Fruit fly (Drosophila melanogaster) whole organism, embryonic: ENCODE measurements around the gene SKIP.

Source experiments
- Abd-B ChIP-seq: fragments of 200-800 bp; sonication (Bioruptor generic); optimal IDR thresholded peaks from 2 replicates; lab custom pipeline; 2018; ENCODE audit warnings: missing biosample characterization, mild to moderate bottlenecking, missing genetic modification characterization, moderate library complexity
- Atf6 ChIP-seq: fragments of 200-800 bp; sonication (Bioruptor generic); IDR thresholded peaks from 2 replicates; pipeline ENCODE4 v1.3.6; 2022; ENCODE audit warnings: missing biosample characterization, missing genetic modification characterization
- C15 ChIP-seq: fragments of 200-800 bp; sonication (Bioruptor generic); IDR thresholded peaks from 3 replicates; pipeline ENCODE4 v1.3.6; 2022; ENCODE audit warnings: missing biosample characterization, missing genetic modification characterization
- CG10267 ChIP-seq: fragments of 200-800 bp; sonication (Bioruptor generic); optimal IDR thresholded peaks from 2 replicates; lab custom pipeline; 2018; ENCODE audit warnings: missing biosample characterization, mild to moderate bottlenecking, missing genetic modification characterization, moderate library complexity
- CG10321 ChIP-seq: fragments of 200-800 bp; sonication (Bioruptor generic); IDR thresholded peaks from 2 replicates; pipeline ENCODE4 v1.3.6; 2022; ENCODE audit warnings: missing biosample characterization, missing genetic modification characterization
- CG10565 ChIP-seq: fragments of 200-800 bp; sonication (Bioruptor generic); optimal IDR thresholded peaks from 3 replicates; lab custom pipeline; 2016; ENCODE audit warnings: missing biosample characterization, mild to moderate bottlenecking, missing genetic modification characterization
- CG12299 ChIP-seq: fragments of 200-800 bp; sonication (Bioruptor generic); optimal IDR thresholded peaks from 2 replicates; lab custom pipeline; 2018; ENCODE audit warnings: missing biosample characterization, mild to moderate bottlenecking, missing genetic modification characterization
- CG13287 ChIP-seq: fragments of 200-800 bp; sonication (Bioruptor generic); IDR thresholded peaks from 2 replicates; pipeline ENCODE4 v1.3.6; 2022; ENCODE audit warnings: missing biosample characterization, missing genetic modification characterization; ENCODE audit not compliant: partially characterized antibody
- CG14710 ChIP-seq: fragments of 200-800 bp; sonication (Bioruptor generic); optimal IDR thresholded peaks from 3 replicates; lab custom pipeline; 2019; ENCODE audit warnings: missing biosample characterization, mild to moderate bottlenecking, missing genetic modification characterization, moderate library complexity
- CG15514 ChIP-seq: fragments of 200-800 bp; sonication (Bioruptor generic); optimal IDR thresholded peaks from 3 replicates; lab custom pipeline; 2017; ENCODE audit warnings: missing biosample characterization, missing genetic modification characterization, mild to moderate bottlenecking, moderate library complexity, missing genetic modification reagents
- CG1602 ChIP-seq: fragments of 200-800 bp; sonication (Bioruptor generic); optimal IDR thresholded peaks from 3 replicates; lab custom pipeline; 2016; ENCODE audit warnings: missing biosample characterization, missing genetic modification characterization
- CG2678 ChIP-seq: fragments of 200-800 bp; sonication (Bioruptor generic); optimal IDR thresholded peaks from 3 replicates; lab custom pipeline; 2019; ENCODE audit warnings: missing biosample characterization, mild to moderate bottlenecking, missing genetic modification characterization, moderate library complexity
- CG2889 ChIP-seq: fragments of 200-800 bp; sonication (Bioruptor generic); IDR thresholded peaks from 3 replicates; pipeline ENCODE4 v1.3.6; 2022; ENCODE audit warnings: missing biosample characterization, missing genetic modification characterization
- CG32772 ChIP-seq: fragments of 200-800 bp; sonication (Bioruptor generic); IDR thresholded peaks from 2 replicates; pipeline ENCODE4 v1.3.6; 2022; ENCODE audit warnings: missing biosample characterization, missing genetic modification characterization
- CG3407 ChIP-seq: fragments of 200-800 bp; sonication (Bioruptor generic); optimal IDR thresholded peaks from 2 replicates; lab custom pipeline; 2018; ENCODE audit warnings: missing biosample characterization, mild to moderate bottlenecking, missing genetic modification characterization
- CG42726 ChIP-seq: fragments of 200-800 bp; sonication (Bioruptor generic); IDR thresholded peaks from 2 replicates; pipeline ENCODE4 v1.3.6; 2022; ENCODE audit warnings: missing biosample characterization, missing genetic modification characterization; ENCODE audit not compliant: partially characterized antibody
- CG5245 ChIP-seq: fragments of 200-800 bp; sonication (Bioruptor generic); optimal IDR thresholded peaks from 3 replicates; lab custom pipeline; 2016; ENCODE audit warnings: missing biosample characterization, missing genetic modification characterization
- CG6272 ChIP-seq: fragments of 200-800 bp; sonication (Bioruptor generic); IDR thresholded peaks from 2 replicates; pipeline ENCODE4 v1.3.6; 2022; ENCODE audit warnings: missing biosample characterization, missing genetic modification characterization
- CG6765 ChIP-seq: fragments of 200-800 bp; sonication (Bioruptor generic); optimal IDR thresholded peaks from 3 replicates; lab custom pipeline; 2017; ENCODE audit warnings: missing biosample characterization, mild to moderate bottlenecking, missing genetic modification characterization
- CG8281 ChIP-seq: fragments of 200-800 bp; sonication (Bioruptor generic); optimal IDR thresholded peaks from 2 replicates; lab custom pipeline; 2018; ENCODE audit warnings: missing biosample characterization, mild to moderate bottlenecking, missing genetic modification characterization, moderate library complexity
- CG8388 ChIP-seq: fragments of 200-800 bp; sonication (Bioruptor generic); optimal IDR thresholded peaks from 2 replicates; lab custom pipeline; 2019; ENCODE audit warnings: missing biosample characterization, mild to moderate bottlenecking, missing genetic modification characterization, moderate library complexity
- CG8924 ChIP-seq: fragments of 200-800 bp; optimal IDR thresholded peaks from 3 replicates; lab custom pipeline; 2019; ENCODE audit warnings: missing biosample characterization, mild to moderate bottlenecking, missing genetic modification characterization, moderate library complexity
- CG8944 ChIP-seq: fragments of 200-800 bp; sonication (Bioruptor generic); optimal IDR thresholded peaks from 3 replicates; lab custom pipeline; 2016; ENCODE audit warnings: missing biosample characterization, missing genetic modification characterization
- Chrac-16 ChIP-seq: fragments of 200-800 bp; sonication (Bioruptor generic); optimal IDR thresholded peaks from 3 replicates; lab custom pipeline; 2016; ENCODE audit warnings: missing biosample characterization, missing genetic modification characterization
- Dfd ChIP-seq, 2 experiments: fragments of >200 bp; optimal IDR thresholded peaks; 2 replicates each; lab custom pipeline; 2017; ENCODE audit warnings: missing biosample characterization in 2 of 2, missing genetic modification characterization in 2 of 2
- ERR ChIP-seq: fragments of 200-800 bp; sonication (Bioruptor generic); optimal IDR thresholded peaks from 2 replicates; lab custom pipeline; 2016; ENCODE audit warnings: missing biosample characterization, missing genetic modification characterization
- Ets97D ChIP-seq: fragments of 200-800 bp; sonication (Bioruptor generic); optimal IDR thresholded peaks from 3 replicates; lab custom pipeline; 2016; ENCODE audit warnings: missing biosample characterization, missing genetic modification characterization
- Fer1 ChIP-seq: fragments of 200-800 bp; sonication (Bioruptor generic); optimal IDR thresholded peaks from 2 replicates; lab custom pipeline; 2017; ENCODE audit warnings: missing biosample characterization, mild to moderate bottlenecking, missing genetic modification characterization
- HLHmδ ChIP-seq: fragments of 200-800 bp; sonication (Bioruptor generic); optimal IDR thresholded peaks from 2 replicates; lab custom pipeline; 2018; ENCODE audit warnings: missing biosample characterization, mild to moderate bottlenecking, missing genetic modification characterization, moderate library complexity
- Hey ChIP-seq: fragments of 200-800 bp; sonication (Bioruptor generic); optimal IDR thresholded peaks from 3 replicates; lab custom pipeline; 2018; ENCODE audit warnings: missing biosample characterization, mild to moderate bottlenecking, missing genetic modification characterization
- HmgZ ChIP-seq: fragments of 200-800 bp; sonication (Bioruptor generic); optimal IDR thresholded peaks from 2 replicates; lab custom pipeline; 2018; ENCODE audit warnings: missing biosample characterization, mild to moderate bottlenecking, missing genetic modification characterization
- Hr51 ChIP-seq, 2 experiments: fragments of 200-800 bp; sonication (Bioruptor generic); optimal IDR thresholded peaks; 2 replicates in 1 of 2; 3 replicates in 1 of 2; lab custom pipeline; 2016 to 2018; ENCODE audit warnings: missing biosample characterization in 2 of 2, missing genetic modification characterization in 2 of 2, mild to moderate bottlenecking in 1 of 2, moderate library complexity in 1 of 2
- Nf-YA ChIP-seq: fragments of 200-800 bp; sonication (Bioruptor generic); IDR thresholded peaks from 2 replicates; pipeline ENCODE4 v1.3.6; 2022; ENCODE audit warnings: missing biosample characterization, missing genetic modification characterization
- NfI ChIP-seq: fragments of 200-800 bp; sonication (Bioruptor generic); optimal IDR thresholded peaks from 3 replicates; lab custom pipeline; 2018; ENCODE audit warnings: missing biosample characterization, mild to moderate bottlenecking, missing genetic modification characterization, moderate library complexity
- Opbp ChIP-seq: fragments of 200-800 bp; sonication (Bioruptor generic); IDR thresholded peaks from 3 replicates; pipeline ENCODE4 v1.3.6; 2022; ENCODE audit warnings: missing biosample characterization, missing genetic modification characterization; ENCODE audit not compliant: partially characterized antibody
- Optix ChIP-seq: fragments of 200-800 bp; sonication (Bioruptor generic); IDR thresholded peaks from 3 replicates; pipeline ENCODE4 v1.3.6; 2022; ENCODE audit warnings: missing biosample characterization, missing genetic modification characterization
- YL-1 ChIP-seq: fragments of 200-800 bp; sonication (Bioruptor generic); optimal IDR thresholded peaks from 3 replicates; lab custom pipeline; 2017; ENCODE audit warnings: missing biosample characterization, mild to moderate bottlenecking, missing genetic modification characterization
- ac ChIP-seq: fragments of 200-800 bp; sonication (Bioruptor generic); optimal IDR thresholded peaks from 3 replicates; lab custom pipeline; 2017; ENCODE audit warnings: missing biosample characterization, mild to moderate bottlenecking, missing genetic modification characterization
- amos ChIP-seq: fragments of 200-800 bp; sonication (Bioruptor generic); IDR thresholded peaks from 2 replicates; pipeline ENCODE4 v1.3.6; 2022; ENCODE audit warnings: missing biosample characterization, missing genetic modification characterization; ENCODE audit not compliant: partially characterized antibody
- bab2 ChIP-seq: fragments of 200-800 bp; sonication (Bioruptor generic); optimal IDR thresholded peaks from 2 replicates; lab custom pipeline; 2016; ENCODE audit warnings: missing biosample characterization, missing genetic modification characterization
- cwo ChIP-seq: fragments of 200-800 bp; sonication (Bioruptor generic); optimal IDR thresholded peaks from 3 replicates; lab custom pipeline; 2017; ENCODE audit warnings: missing biosample characterization, missing genetic modification characterization, mild to moderate bottlenecking, moderate library complexity, missing genetic modification reagents
- danr ChIP-seq: fragments of 200-800 bp; sonication (Bioruptor generic); IDR thresholded peaks from 2 replicates; pipeline ENCODE4 v1.3.6; 2022; ENCODE audit warnings: missing biosample characterization, missing genetic modification characterization
- exex ChIP-seq: fragments of 200-800 bp; sonication (Bioruptor generic); optimal IDR thresholded peaks from 4 replicates; lab custom pipeline; 2018; ENCODE audit warnings: missing biosample characterization, mild to moderate bottlenecking, missing genetic modification characterization, moderate library complexity
- fru ChIP-seq: fragments of >200 bp; optimal IDR thresholded peaks from 2 replicates; lab custom pipeline; 2017
- mam ChIP-seq: fragments of 200-800 bp; sonication (Bioruptor generic); optimal IDR thresholded peaks from 3 replicates; lab custom pipeline; 2016; ENCODE audit warnings: missing biosample characterization, missing genetic modification characterization
- nau ChIP-seq: fragments of 200-800 bp; sonication (Bioruptor generic); optimal IDR thresholded peaks from 3 replicates; lab custom pipeline; 2017; ENCODE audit warnings: missing biosample characterization, mild to moderate bottlenecking, missing genetic modification characterization, missing genetic modification reagents
- onecut ChIP-seq: fragments of 200-800 bp; sonication (Bioruptor generic); IDR thresholded peaks from 2 replicates; pipeline ENCODE4 v1.3.6; 2022; ENCODE audit warnings: missing biosample characterization, missing genetic modification characterization
- p53 ChIP-seq: fragments of 200-800 bp; sonication (Bioruptor generic); optimal IDR thresholded peaks from 2 replicates; lab custom pipeline; 2016; ENCODE audit warnings: missing biosample characterization, missing genetic modification characterization
- pros ChIP-seq: fragments of 200-800 bp; sonication (Bioruptor generic); optimal IDR thresholded peaks from 3 replicates; lab custom pipeline; 2019; ENCODE audit warnings: missing biosample characterization, mild to moderate bottlenecking, missing genetic modification characterization, moderate library complexity
- scrt ChIP-seq: fragments of 200-800 bp; sonication (Bioruptor generic); optimal IDR thresholded peaks from 2 replicates; lab custom pipeline; 2018; ENCODE audit warnings: missing biosample characterization, mild to moderate bottlenecking, missing genetic modification characterization, moderate library complexity
- so ChIP-seq: fragments of 200-800 bp; sonication (Bioruptor generic); IDR thresholded peaks from 3 replicates; pipeline ENCODE4 v1.3.6; 2022; ENCODE audit warnings: missing biosample characterization, missing genetic modification characterization
- tx ChIP-seq: fragments of 200-800 bp; sonication (Bioruptor generic); optimal IDR thresholded peaks from 2 replicates; lab custom pipeline; 2016; ENCODE audit warnings: missing biosample characterization, missing genetic modification characterization

SKIP gene

dm6 chr3R:22108316-22108715 is 25.3 kb upstream of the SKIP start (continued):
- TF ChIP-seq fru (lab: Kevin White, UChicago) (no peak), CG8924 (tag; lab: Kevin White, UChicago) (no peak), CG13287 (GFP tag; lab: Robert Waterston, UW) (no peak), CG42726 (GFP tag; lab: Robert Waterston, UW) (no peak), CG10321 (GFP tag; lab: Robert Waterston, UW) (no peak), Dfd (GFP tag; optimal IDR thresholded peaks at IDR 0.05; lab: Kevin White, UChicago) (no peak), CG5245 (peak; percentile 41), onecut (GFP tag; lab: Robert Waterston, UW) (peak; percentile 39; the same call in 1 of the 2 replicates), scrt (GFP tag; lab: Kevin White, UChicago) (peak; percentile 65), CG10267 (tag; lab: Kevin White, UChicago) (no peak), Atf6 (GFP tag; lab: Robert Waterston, UW) (no peak), CG2678 (tag; lab: Kevin White, UChicago) (no peak), ERR (GFP tag; lab: Kevin White, UChicago) (no peak), HmgZ (tag; lab: Kevin White, UChicago) (no peak), HLHmδ (no peak), p53 (GFP tag; lab: Kevin White, UChicago) (no peak), CG1602 (no peak), so (GFP tag; lab: Robert Waterston, UW) (no peak), Opbp (GFP tag; lab: Robert Waterston, UW) (no peak), CG14710 (tag; lab: Kevin White, UChicago) (no peak), tx (no peak), Nf-YA (GFP tag; lab: Robert Waterston, UW) (no peak), CG8281 (tag; lab: Kevin White, UChicago) (no peak), Optix (GFP tag; lab: Robert Waterston, UW) (no peak), CG6765 (GFP tag; lab: Kevin White, UChicago) (peak; percentile 39), exex (no peak), CG10565 (GFP tag; lab: Kevin White, UChicago) (no peak), nau (GFP tag; lab: Kevin White, UChicago) (no peak), CG2889 (no peak), CG6272 (GFP tag; lab: Robert Waterston, UW) (no peak), CG8944 (GFP tag; lab: Kevin White, UChicago) (no peak), CG32772 (no peak), YL-1 (GFP tag; lab: Kevin White, UChicago) (no peak), CG3407 (GFP tag; lab: Kevin White, UChicago) (no peak), Hr51 (GFP tag; optimal IDR thresholded peaks at IDR 0.05; lab: Kevin White, UChicago) (no peak), danr (GFP tag; lab: Robert Waterston, UW) (no peak), CG12299 (no peak), pros (no peak), bab2 (no peak), Ets97D (GFP tag; lab: Kevin White, UChicago) (no peak), NfI (GFP tag; lab: Kevin White, UChicago) (peak; percentile 24), Chrac-16 (GFP tag; lab: Kevin White, UChicago) (no peak), amos (GFP tag; lab: Robert Waterston, UW) (no peak), Fer1 (GFP tag; lab: Kevin White, UChicago) (no peak), cwo (GFP tag; lab: Kevin White, UChicago) (peak; percentile 71), Hey (tag; lab: Kevin White, UChicago) (no peak), ac (GFP tag; lab: Kevin White, UChicago) (no peak), Abd-B (GFP tag; lab: Kevin White, UChicago) (no peak), CG8388 (GFP tag; lab: Kevin White, UChicago) (peak; percentile 30), C15 (GFP tag; lab: Robert Waterston, UW) (no peak), mam (no peak), CG15514 (GFP tag; lab: Kevin White, UChicago) (peak; percentile 46)
